Fruit fly (Drosophila melanogaster): ENCODE data around the gene CG2150.

The CG2150 gene

DNA sequence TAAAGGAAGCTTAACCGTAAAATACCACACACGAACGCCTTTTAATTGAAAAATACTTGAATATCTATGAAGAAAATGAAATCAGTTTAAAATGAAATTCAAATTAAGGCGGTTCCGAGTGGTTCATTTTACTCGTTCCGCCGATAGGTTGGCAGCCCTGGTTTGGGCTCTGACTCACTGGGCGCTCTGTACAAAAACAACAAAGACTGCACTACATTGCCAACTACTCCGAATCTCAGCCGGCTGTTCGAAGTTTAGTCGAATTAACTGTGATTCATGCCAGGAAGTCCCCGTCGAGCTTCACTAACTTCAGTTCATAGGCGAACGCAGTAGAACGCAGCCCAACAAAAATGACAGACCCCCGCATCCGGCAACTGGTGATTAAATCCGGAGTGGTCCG lies 21.3 kb downstream of the CG2150 start, which contains the start of gene Tbca (continued):
- TF ChIP-seq sqz (GFP tag; optimal IDR thresholded peaks at IDR 0.05) (peak; percentile 92), Mrtf (GFP tag; IDR thresholded peaks at IDR 0.05) (no peak), tap (tag; optimal IDR thresholded peaks at IDR 0.05) (no peak), gfzf (GFP tag; optimal IDR thresholded peaks at IDR 0.05) (peak; percentile 37), Hmr (GFP tag; optimal IDR thresholded peaks at IDR 0.05) (no peak), dm (GFP tag; optimal IDR thresholded peaks at IDR 0.05) (no peak), HLH4C (GFP tag; IDR thresholded peaks at IDR 0.05; ENCODE audit: partially characterized antibody) (no peak; the same call in 2 of the 3 replicates), ham (GFP tag; IDR thresholded peaks at IDR 0.05) (no peak), Usf (GFP tag; optimal IDR thresholded peaks at IDR 0.05) (no peak), aop (GFP tag; IDR thresholded peaks at IDR 0.05) (no peak), sima (GFP tag; optimal IDR thresholded peaks at IDR 0.05) (no peak), twi (tag; optimal IDR thresholded peaks at IDR 0.05) (no peak), stwl (tag; optimal IDR thresholded peaks at IDR 0.05) (peak; percentile 11), Myb (GFP tag; optimal IDR thresholded peaks at IDR 0.05) (peak; percentile 87), CG3281 (GFP tag; optimal IDR thresholded peaks at IDR 0.05) (no peak), bbx (GFP tag; IDR thresholded peaks at IDR 0.05; ENCODE audit: partially characterized antibody) (peak; percentile 69), corto (GFP tag; optimal IDR thresholded peaks at IDR 0.05) (no peak), Dll (GFP tag; IDR thresholded peaks at IDR 0.05; ENCODE audit: partially characterized antibody) (peak; percentile 63; the same call in 3 of the 4 replicates), CG3995 (GFP tag; optimal IDR thresholded peaks at IDR 0.05) (peak; percentile 30), CG7928 (GFP tag; optimal IDR thresholded peaks at IDR 0.05) (peak; percentile 84), CG17186 (GFP tag; optimal IDR thresholded peaks at IDR 0.05) (peak; percentile 55), Lhr (GFP tag; optimal IDR thresholded peaks at IDR 0.05) (no peak), CG13624 (GFP tag; optimal IDR thresholded peaks at IDR 0.05) (no peak), slou (GFP tag; optimal IDR thresholded peaks at IDR 0.05) (no peak), sens (GFP tag) (no peak), NfI (GFP tag; optimal IDR thresholded peaks at IDR 0.05) (no peak), CG2116 (GFP tag; optimal IDR thresholded peaks at IDR 0.05) (peak; percentile 45), Dp (GFP tag; optimal IDR thresholded peaks at IDR 0.05) (peak; percentile 98), Bdp1 (GFP tag; optimal IDR thresholded peaks at IDR 0.05) (no peak), CG7271 (tag; optimal IDR thresholded peaks at IDR 0.05) (no peak), vvl (GFP tag; IDR thresholded peaks at IDR 0.05) (no peak), CG17328 (GFP tag; IDR thresholded peaks at IDR 0.05) (0 out of 2 replicates have a peak, but pooled peaks have one; percentile 16), bigmax (GFP tag; optimal IDR thresholded peaks at IDR 0.05) (no peak), CG10147 (GFP tag; optimal IDR thresholded peaks at IDR 0.05) (no peak), CG12219 (GFP tag; optimal IDR thresholded peaks at IDR 0.05) (no peak), Sry-δ (GFP tag; optimal IDR thresholded peaks at IDR 0.05) (peak; percentile 51), Hsf (GFP tag; optimal IDR thresholded peaks at IDR 0.05) (no peak), CG9876 (GFP tag; optimal IDR thresholded peaks at IDR 0.05) (no peak), hb (GFP tag; IDR thresholded peaks at IDR 0.05; ENCODE audit: partially characterized antibody) (no peak), CG9609 (GFP tag; optimal IDR thresholded peaks at IDR 0.05) (no peak), Aef1 (GFP tag; IDR thresholded peaks at IDR 0.05) (peak; percentile 32; the same call in 1 of the 3 replicates), Bgb (GFP tag; IDR thresholded peaks at IDR 0.05; ENCODE audit: partially characterized antibody) (peak; percentile 61), cg (GFP tag; optimal IDR thresholded peaks at IDR 0.05) (no peak), CG9797 (GFP tag; optimal IDR thresholded peaks at IDR 0.05) (peak; percentile 29), tna (GFP tag; IDR thresholded peaks at IDR 0.05; ENCODE audit: partially characterized antibody) (no peak), dati (GFP tag; IDR thresholded peaks at IDR 0.05) (no peak), CG5245 (GFP tag; optimal IDR thresholded peaks at IDR 0.05) (no peak), CG34224 (GFP tag; IDR thresholded peaks at IDR 0.05; ENCODE audit: partially characterized antibody) (peak; percentile 63; the same call in 2 of the 3 replicates), ap (GFP tag; IDR thresholded peaks at IDR 0.05) (no peak), crp (GFP tag; optimal IDR thresholded peaks at IDR 0.05) (peak in 1 of 2 experiments; percentile 59)

Data from whole organism, embryonic.